Fruit fly (Drosophila melanogaster): ENCODE results near the gene CG13606.

Gene CG13606

dm6 chr3R:24141013-24141592, 31.3 kb upstream of the CG13606 start, which contains the start of gene Kal1 (continued):
- TF ChIP-seq Dref (GFP tag; IDR thresholded peaks at IDR 0.05) (no peak), tap (tag; optimal IDR thresholded peaks at IDR 0.05) (peak; percentile 96), ham (GFP tag; IDR thresholded peaks at IDR 0.05) (no peak), gem (tag; optimal IDR thresholded peaks at IDR 0.05) (peak; percentile 96), CG3726 (GFP tag; IDR thresholded peaks at IDR 0.05) (peak; percentile 81), Usf (GFP tag; optimal IDR thresholded peaks at IDR 0.05) (peak; percentile 74), CG30431 (GFP tag; optimal IDR thresholded peaks at IDR 0.05) (peak; percentile 81), ems (GFP tag; optimal IDR thresholded peaks at IDR 0.05) (peak; percentile 29), Doc2 (GFP tag; IDR thresholded peaks at IDR 0.05) (peak; percentile 65; the same call in 1 of the 2 replicates), CG6791 (GFP tag; IDR thresholded peaks at IDR 0.05; ENCODE audit: partially characterized antibody) (no peak), CHES-1-like (GFP tag; optimal IDR thresholded peaks at IDR 0.05) (no peak), Blimp-1 (GFP tag; optimal IDR thresholded peaks at IDR 0.05) (peak; percentile 96), Elba2 (GFP tag; optimal IDR thresholded peaks at IDR 0.05) (no peak), Fer3 (tag; optimal IDR thresholded peaks at IDR 0.05) (peak; percentile 88), CG10321 (GFP tag; IDR thresholded peaks at IDR 0.05) (peak; percentile 55; the same call in 1 of the 2 replicates), CG3281 (GFP tag; optimal IDR thresholded peaks at IDR 0.05) (peak; percentile 85), dmrt11E (tag; optimal IDR thresholded peaks at IDR 0.05) (peak; percentile 93), Hmx (GFP tag; optimal IDR thresholded peaks at IDR 0.05) (no peak), Hmr (GFP tag; optimal IDR thresholded peaks at IDR 0.05) (peak; percentile 86), bowl (GFP tag; IDR thresholded peaks at IDR 0.05) (peak; percentile 85), slp2 (GFP tag; optimal IDR thresholded peaks at IDR 0.05) (no peak), rib (GFP tag; IDR thresholded peaks at IDR 0.05) (0 out of 2 replicates have a peak, but pooled peaks have one; percentile 44), CG7372 (GFP tag; IDR thresholded peaks at IDR 0.05) (peak; percentile 73), prd (optimal IDR thresholded peaks at IDR 0.05) (no peak), prd (GFP tag; IDR thresholded peaks at IDR 0.05) (peak; percentile 91), CG10274 (GFP tag; optimal IDR thresholded peaks at IDR 0.05) (peak; percentile 66), CG4424 (GFP tag; optimal IDR thresholded peaks at IDR 0.05) (peak; percentile 92), MESR4 (GFP tag; optimal IDR thresholded peaks at IDR 0.05) (peak; percentile 35), CG32772 (GFP tag; IDR thresholded peaks at IDR 0.05) (peak; percentile 93), lov (optimal IDR thresholded peaks at IDR 0.05) (no peak), lov (GFP tag; IDR thresholded peaks at IDR 0.05) (peak; percentile 90), NC2β (GFP tag; optimal IDR thresholded peaks at IDR 0.05) (no peak), al (GFP tag; IDR thresholded peaks at IDR 0.05) (peak; percentile 54; the same call in 1 of the 2 replicates), CG10565 (GFP tag; optimal IDR thresholded peaks at IDR 0.05) (peak; percentile 5), Xbp1 (GFP tag; optimal IDR thresholded peaks at IDR 0.05) (peak; percentile 86), CG13296 (GFP tag; optimal IDR thresholded peaks at IDR 0.05) (peak; percentile 88), B-H1 (GFP tag; IDR thresholded peaks at IDR 0.05) (peak; percentile 80), grau (tag; optimal IDR thresholded peaks at IDR 0.05) (peak; percentile 92), CG6689 (GFP tag; IDR thresholded peaks at IDR 0.05) (peak; percentile 91), lilli (GFP tag; optimal IDR thresholded peaks at IDR 0.05) (peak; percentile 52), CG1603 (tag; optimal IDR thresholded peaks at IDR 0.05) (peak; percentile 88), HHEX (GFP tag; optimal IDR thresholded peaks at IDR 0.05) (peak; percentile 91), CkIIα-i1 (GFP tag; IDR thresholded peaks at IDR 0.05) (no peak), Camta (GFP tag; optimal IDR thresholded peaks at IDR 0.05) (peak; percentile 39), Aef1 (GFP tag; IDR thresholded peaks at IDR 0.05) (peak; percentile 82), CG10462 (GFP tag; optimal IDR thresholded peaks at IDR 0.05) (peak; percentile 72), stc (GFP tag; IDR thresholded peaks at IDR 0.05) (peak; percentile 95), CG11723 (GFP tag; optimal IDR thresholded peaks at IDR 0.05) (peak; percentile 91), CG6254 (GFP tag; optimal IDR thresholded peaks at IDR 0.05) (peak; percentile 95), CG1647 (GFP tag; optimal IDR thresholded peaks at IDR 0.05) (no peak), CG2202 (tag; optimal IDR thresholded peaks at IDR 0.05) (peak; percentile 94)

All from whole organism, embryonic.